Worm (Caenorhabditis elegans): ENCODE data around the gene cyn-7.

The cyn-7 gene

DNA sequence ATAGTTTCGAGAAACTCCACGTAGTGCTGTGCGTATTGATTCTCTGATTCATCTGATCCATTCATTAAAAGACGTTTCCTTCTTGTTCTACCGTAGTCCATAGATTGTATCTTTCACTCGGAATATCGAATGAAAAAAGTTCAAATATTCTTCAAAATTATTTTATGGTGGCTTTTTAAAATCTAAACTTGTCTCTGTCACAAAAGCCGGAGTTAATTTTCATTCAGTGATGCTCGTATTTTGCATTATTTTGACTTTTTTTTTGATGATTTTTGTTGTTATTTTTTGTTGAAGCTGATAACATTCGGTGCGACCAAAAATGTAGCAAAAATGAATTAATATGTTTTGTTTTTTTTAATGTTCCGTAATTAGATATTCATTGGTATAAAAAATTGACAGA lies 48.5 kb upstream of the cyn-7 start, which contains the start of gene nhr-164:
TSS of gene nhr-164 (minus strand) at position 101 of the 400 bp plus-strand sequence.
- TF ChIP-seq nhr-12 (tag; optimal IDR thresholded peaks at IDR 0.05) (no peak), ztf-1 (GFP tag; conservative IDR thresholded peaks at IDR 0.05) (no peak), mbf-1 (tag; optimal IDR thresholded peaks at IDR 0.05) (no peak), ceh-82 (tag; optimal IDR thresholded peaks at IDR 0.05) (no peak), peb-1 (tag; optimal IDR thresholded peaks at IDR 0.05) (no peak), lsy-2 (tag; optimal IDR thresholded peaks at IDR 0.05) (no peak), zag-1 (tag; optimal IDR thresholded peaks at IDR 0.05) (no peak), skn-1 (tag; optimal IDR thresholded peaks at IDR 0.05) (no peak)

DNA sequence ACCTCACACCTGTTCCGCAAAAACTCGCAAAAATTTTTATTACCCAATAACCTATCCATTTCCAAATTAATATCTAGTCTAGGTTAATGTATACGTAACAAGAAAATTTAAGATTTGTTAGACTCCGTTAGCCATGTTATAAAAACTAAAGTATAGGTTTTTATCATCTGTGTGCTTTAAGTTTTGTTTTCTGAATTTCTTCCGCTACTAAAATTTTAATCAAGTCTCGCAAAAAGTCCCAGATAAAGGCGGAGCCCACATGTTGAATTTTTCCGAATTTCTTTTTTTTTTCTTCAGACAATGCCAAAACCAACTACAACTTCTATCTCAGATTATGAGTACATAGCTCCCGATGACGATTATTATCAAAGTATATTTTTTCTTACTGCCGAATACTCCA lies 45.0 kb upstream of the cyn-7 start, which contains the start of gene srw-13:
TSS of gene srw-13 (plus strand) at position 301 of the 400 bp plus-strand sequence.
- TF ChIP-seq C34F6.9 (tag; optimal IDR thresholded peaks at IDR 0.05) (no peak), nhr-12 (tag; optimal IDR thresholded peaks at IDR 0.05) (no peak), unc-55 (GFP tag; optimal IDR thresholded peaks at IDR 0.05) (no peak), nhr-21 (tag; optimal IDR thresholded peaks at IDR 0.05) (no peak), ztf-4 (tag; optimal IDR thresholded peaks at IDR 0.05) (no peak), F13H6.1 (tag; optimal IDR thresholded peaks at IDR 0.05) (no peak), nhr-237 (tag; optimal IDR thresholded peaks at IDR 0.05) (no peak), nhr-77 (tag; optimal IDR thresholded peaks at IDR 0.05) (no peak), nhr-25 (tag; optimal IDR thresholded peaks at IDR 0.05) (no peak), unc-39 (tag; optimal IDR thresholded peaks at IDR 0.05) (no peak), mdl-1 (tag; optimal IDR thresholded peaks at IDR 0.05) (no peak), Y55F3AM.14 (GFP tag; optimal IDR thresholded peaks at IDR 0.05) (no peak), nhr-6 (tag; optimal IDR thresholded peaks at IDR 0.05) (no peak), gmeb-1 (tag; optimal IDR thresholded peaks at IDR 0.05) (no peak), crh-2 (tag; optimal IDR thresholded peaks at IDR 0.05) (no peak), mbf-1 (tag; optimal IDR thresholded peaks at IDR 0.05) (no peak)

DNA sequence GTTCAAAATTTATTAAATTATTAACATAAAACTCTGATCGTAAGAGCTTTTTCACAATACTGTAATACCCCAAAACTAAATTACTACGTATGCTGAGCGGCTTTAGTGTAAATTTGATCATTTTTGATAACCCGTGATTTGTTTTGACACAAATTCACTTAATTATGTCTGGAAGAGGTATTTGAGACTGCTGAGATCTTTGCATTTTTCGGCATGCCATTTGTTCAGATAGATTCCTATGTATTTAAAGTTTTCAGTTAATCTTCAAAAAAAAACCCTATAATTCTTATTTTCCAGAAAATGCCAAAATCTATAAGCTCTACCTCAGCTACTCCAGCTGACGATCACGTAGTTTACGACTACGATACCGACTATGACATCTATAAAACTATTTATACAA lies 43.1 kb upstream of the cyn-7 start, which contains the start of gene srw-15:
TSS of gene srw-15 (plus strand) at position 301 of the 400 bp plus-strand sequence.
- TF ChIP-seq skn-1 (tag; optimal IDR thresholded peaks at IDR 0.05) (no peak), C34F6.9 (tag; optimal IDR thresholded peaks at IDR 0.05) (no peak), ztf-11 (tag; optimal IDR thresholded peaks at IDR 0.05) (no peak), mab-5 (tag; optimal IDR thresholded peaks at IDR 0.05) (no peak), sma-9 (GFP tag; optimal IDR thresholded peaks at IDR 0.05) (no peak), sma-9 (tag; optimal IDR thresholded peaks at IDR 0.05) (no peak), nhr-6 (tag; optimal IDR thresholded peaks at IDR 0.05) (no peak), blmp-1 (tag; optimal IDR thresholded peaks at IDR 0.05; ENCODE audit: insufficient read depth) (no peak), lin-39 (tag; optimal IDR thresholded peaks at IDR 0.05) (no peak), nhr-10 (tag; optimal IDR thresholded peaks at IDR 0.05) (no peak), nhr-25 (tag; optimal IDR thresholded peaks at IDR 0.05) (no peak), crh-2 (tag; optimal IDR thresholded peaks at IDR 0.05) (no peak), ceh-82 (tag; optimal IDR thresholded peaks at IDR 0.05) (no peak), peb-1 (tag; optimal IDR thresholded peaks at IDR 0.05) (no peak)

DNA sequence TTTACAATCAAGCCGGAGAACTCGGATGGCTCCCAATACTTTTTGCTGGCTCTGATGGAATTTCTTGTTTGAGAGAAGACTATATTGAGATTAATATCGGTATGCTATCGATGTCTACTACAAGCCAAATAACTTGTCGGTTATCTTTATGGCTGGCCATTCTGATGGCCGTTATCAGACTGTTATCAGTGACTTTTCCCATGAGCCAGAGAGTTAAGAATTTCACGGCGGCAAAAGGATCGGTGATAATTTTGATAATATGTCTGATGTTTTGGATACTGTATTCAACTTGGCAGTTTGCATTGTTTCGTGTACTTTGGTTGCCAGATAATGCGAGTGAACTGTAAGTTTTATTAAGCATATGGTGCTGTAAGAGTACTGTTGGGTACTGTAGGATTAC lies 39.0 kb upstream of the cyn-7 start:
- TF ChIP-seq fos-1 (tag; optimal IDR thresholded peaks at IDR 0.05), result peak; percentile 74
- TF ChIP-seq nhr-12 (tag; optimal IDR thresholded peaks at IDR 0.05), result no peak

DNA sequence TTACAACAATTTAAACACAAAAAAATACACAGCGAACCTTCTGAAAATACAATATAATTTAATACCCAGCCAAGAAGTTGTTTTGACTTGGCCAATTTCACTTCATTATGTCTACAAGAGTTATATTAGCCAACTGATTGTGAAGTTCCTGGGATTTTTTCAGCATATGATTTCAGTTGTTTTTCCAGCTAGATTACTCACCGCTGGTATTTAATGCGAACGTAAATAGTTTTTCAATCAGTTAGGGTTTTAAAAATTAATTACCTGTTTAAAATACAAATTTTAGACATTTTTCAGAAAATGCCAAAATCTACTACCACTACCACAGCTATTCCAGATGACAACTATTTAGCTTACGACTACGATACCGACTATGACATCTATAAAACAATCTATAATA lies 38.5 kb upstream of the cyn-7 start, which contains the start of gene srw-14:
TSS of gene srw-14 (plus strand) at position 301 of the 400 bp plus-strand sequence.
- no peak for TF ChIP-seq egl-27 (tag; optimal IDR thresholded peaks at IDR 0.05)
- TF ChIP-seq ama-1 (optimal IDR thresholded peaks at IDR 0.05), result no peak
- no peak for TF ChIP-seq mbf-1 (tag; optimal IDR thresholded peaks at IDR 0.05)
- TF ChIP-seq skn-1 (tag; optimal IDR thresholded peaks at IDR 0.05), result no peak
- TF ChIP-seq blmp-1 (tag; optimal IDR thresholded peaks at IDR 0.05; ENCODE audit: insufficient read depth), result no peak
- TF ChIP-seq sem-4 (tag; optimal IDR thresholded peaks at IDR 0.05), result no peak
- no peak for TF ChIP-seq snpc-4 (tag; optimal IDR thresholded peaks at IDR 0.05)
- TF ChIP-seq nhr-25 (tag; optimal IDR thresholded peaks at IDR 0.05), result no peak
- TF ChIP-seq lin-11 (tag; optimal IDR thresholded peaks at IDR 0.05), result no peak
- TF ChIP-seq ztf-4 (tag; optimal IDR thresholded peaks at IDR 0.05), result no peak
- no peak for TF ChIP-seq elt-3 (tag; optimal IDR thresholded peaks at IDR 0.05)
- TF ChIP-seq nhr-237 (tag; optimal IDR thresholded peaks at IDR 0.05), result no peak
- TF ChIP-seq nhr-10 (tag; optimal IDR thresholded peaks at IDR 0.05), result no peak
- TF ChIP-seq fos-1 (tag; optimal IDR thresholded peaks at IDR 0.05), result no peak
- TF ChIP-seq mab-5 (tag; optimal IDR thresholded peaks at IDR 0.05), result no peak
- TF ChIP-seq dmd-4 (tag; optimal IDR thresholded peaks at IDR 0.05), result no peak
- TF ChIP-seq alr-1 (tag; optimal IDR thresholded peaks at IDR 0.05), result no peak
